Worm (Caenorhabditis elegans): ENCODE measurements around the gene unc-43.

unc-43 gene

DNA sequence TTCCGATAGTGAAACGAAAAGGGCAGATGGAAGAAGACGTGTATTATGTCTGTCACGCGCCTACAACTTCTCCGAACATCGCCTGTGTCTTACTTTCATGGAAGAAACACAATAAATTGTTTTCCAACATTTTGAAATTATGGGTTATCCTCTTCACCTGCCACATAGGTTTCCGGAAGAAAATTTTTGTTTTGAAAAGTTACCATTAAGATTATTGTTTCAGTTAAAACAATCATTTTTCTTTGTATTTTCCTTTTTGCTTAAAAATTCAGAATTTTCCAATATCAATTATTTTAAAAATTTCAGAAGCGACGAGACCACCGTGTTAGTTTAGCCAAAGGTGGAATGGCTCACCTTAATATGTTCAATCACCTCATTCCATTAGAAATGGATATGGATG, 24.6 kb upstream of the unc-43 start, which contains the start of gene mask-1:
Gene mask-1, plus strand, starts transcription at position 301 of the 400 bp plus-strand sequence.
- TF ChIP-seq tbx-2 (tag; optimal IDR thresholded peaks at IDR 0.05) (no peak), ceh-9 (tag; optimal IDR thresholded peaks at IDR 0.05) (no peak), zag-1 (tag; optimal IDR thresholded peaks at IDR 0.05) (no peak), nhr-11 (tag; optimal IDR thresholded peaks at IDR 0.05) (no peak), ZK546.5 (tag; optimal IDR thresholded peaks at IDR 0.05) (no peak), nhr-23 (tag; optimal IDR thresholded peaks at IDR 0.05) (no peak), fkh-2 (tag; optimal IDR thresholded peaks at IDR 0.05) (no peak), fkh-10 (GFP tag; optimal IDR thresholded peaks at IDR 0.05) (no peak), nhr-25 (tag; optimal IDR thresholded peaks at IDR 0.05) (no peak), nhr-28 (tag; optimal IDR thresholded peaks at IDR 0.05) (no peak), elt-3 (tag; optimal IDR thresholded peaks at IDR 0.05) (no peak), ama-1 (optimal IDR thresholded peaks at IDR 0.05) (no peak), nhr-237 (tag; optimal IDR thresholded peaks at IDR 0.05) (no peak), fos-1 (tag; optimal IDR thresholded peaks at IDR 0.05) (no peak), nhr-43 (tag; optimal IDR thresholded peaks at IDR 0.05; ENCODE audit: poor library complexity, severe bottlenecking) (no peak), eor-1 (tag; optimal IDR thresholded peaks at IDR 0.05) (no peak), unc-62 (GFP tag; optimal IDR thresholded peaks at IDR 0.05) (no peak), ztf-4 (tag; optimal IDR thresholded peaks at IDR 0.05) (no peak)

DNA sequence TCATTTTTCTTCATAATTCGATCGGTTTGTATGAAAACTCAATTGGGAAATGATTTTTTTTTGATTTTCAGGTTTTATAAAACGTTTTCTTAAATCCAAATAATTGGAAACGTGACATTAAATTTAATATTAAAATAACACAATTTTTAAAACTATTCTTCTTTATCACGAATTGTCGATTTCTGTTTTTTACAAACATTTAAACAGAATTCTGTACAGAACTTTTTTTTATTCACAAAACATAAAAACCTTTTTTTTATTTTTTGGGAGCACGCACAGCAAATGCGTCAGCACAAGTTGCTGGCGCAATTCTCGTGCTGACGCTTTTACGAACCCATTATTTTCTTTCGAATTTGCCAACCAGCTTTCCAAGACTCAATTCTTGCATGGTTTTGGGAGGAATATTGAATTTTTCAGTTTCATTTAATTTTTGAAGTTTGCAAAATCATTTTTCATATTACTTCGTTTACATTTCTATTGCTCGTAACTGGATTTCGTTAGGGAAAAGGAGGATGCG, 23.8 kb upstream of the unc-43 start, which contains the start of gene mpz-5:
Gene mpz-5, minus strand, starts transcription at position 51 of the 517 bp plus-strand sequence.
- TF ChIP-seq hmg-11 (tag; optimal IDR thresholded peaks at IDR 0.05) (peak; percentile 78), elt-3 (tag; optimal IDR thresholded peaks at IDR 0.05) (no peak), egl-27 (tag; optimal IDR thresholded peaks at IDR 0.05) (no peak), lin-39 (tag; optimal IDR thresholded peaks at IDR 0.05) (no peak), nhr-11 (tag; optimal IDR thresholded peaks at IDR 0.05) (no peak), nhr-25 (tag; optimal IDR thresholded peaks at IDR 0.05) (peak; percentile 25), fkh-2 (tag; optimal IDR thresholded peaks at IDR 0.05) (no peak), nhr-12 (tag; optimal IDR thresholded peaks at IDR 0.05) (no peak), R02D3.7 (tag; optimal IDR thresholded peaks at IDR 0.05) (peak; percentile 13), lin-15B (tag; optimal IDR thresholded peaks at IDR 0.05) (peak; percentile 67), elt-2 (tag; optimal IDR thresholded peaks at IDR 0.05) (peak; percentile 20), fkh-10 (GFP tag; optimal IDR thresholded peaks at IDR 0.05) (no peak), nhr-76 (tag; optimal IDR thresholded peaks at IDR 0.05) (no peak), mml-1 (tag; optimal IDR thresholded peaks at IDR 0.05) (no peak), ztf-11 (tag; optimal IDR thresholded peaks at IDR 0.05) (no peak), nfya-1 (tag; optimal IDR thresholded peaks at IDR 0.05; ENCODE audit: insufficient read depth) (peak; percentile 72), egl-5 (tag; optimal IDR thresholded peaks at IDR 0.05) (peak; percentile 91), tbx-2 (tag; optimal IDR thresholded peaks at IDR 0.05) (peak; percentile 51), nhr-77 (tag; optimal IDR thresholded peaks at IDR 0.05) (peak; percentile 19), fos-1 (tag; optimal IDR thresholded peaks at IDR 0.05) (no peak), jun-1 (tag; optimal IDR thresholded peaks at IDR 0.05) (peak; percentile 19), lsy-12 (tag; optimal IDR thresholded peaks at IDR 0.05) (peak; percentile 42), ceh-28 (tag; optimal IDR thresholded peaks at IDR 0.05) (peak; percentile 47), pqm-1 (tag; optimal IDR thresholded peaks at IDR 0.05) (peak; percentile 23), eor-1 (tag; optimal IDR thresholded peaks at IDR 0.05) (no peak), pha-4 (tag; optimal IDR thresholded peaks at IDR 0.05) (peak; percentile 86), nhr-23 (tag; optimal IDR thresholded peaks at IDR 0.05) (peak; percentile 77), nhr-237 (tag; optimal IDR thresholded peaks at IDR 0.05) (no peak), snpc-4 (tag; optimal IDR thresholded peaks at IDR 0.05) (peak; percentile 60), ceh-16 (tag; optimal IDR thresholded peaks at IDR 0.05) (no peak), aly-2 (tag; optimal IDR thresholded peaks at IDR 0.05) (no peak)

DNA sequence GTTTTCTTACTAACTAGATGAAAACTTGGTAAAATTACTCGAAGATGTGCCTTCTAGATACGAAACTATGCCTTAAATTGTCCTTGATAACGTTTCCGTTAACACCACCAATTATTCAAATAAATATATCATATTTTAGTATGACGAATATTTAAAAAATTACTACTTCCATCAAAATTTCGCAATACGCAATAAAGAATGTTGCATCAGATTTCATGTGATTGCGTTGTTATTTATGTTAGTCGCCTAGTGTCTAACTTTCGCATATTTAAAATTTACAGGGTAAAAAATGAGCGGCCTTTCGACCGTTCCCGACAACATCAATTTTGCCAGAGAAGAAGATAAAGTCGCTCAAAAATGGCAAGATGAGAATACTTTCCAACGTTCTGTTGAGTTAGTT, 18.3 kb upstream of the unc-43 start, which contains the start of gene iars-1:
Gene iars-1, plus strand, starts transcription at position 276 of the 400 bp plus-strand sequence.
- TF ChIP-seq nhr-28 (tag; optimal IDR thresholded peaks at IDR 0.05) (no peak), fos-1 (tag; optimal IDR thresholded peaks at IDR 0.05) (no peak), nhr-25 (tag; optimal IDR thresholded peaks at IDR 0.05) (no peak), egl-27 (tag; optimal IDR thresholded peaks at IDR 0.05) (no peak), nhr-76 (tag; optimal IDR thresholded peaks at IDR 0.05) (no peak), lin-39 (tag; optimal IDR thresholded peaks at IDR 0.05) (no peak), daf-12 (tag; optimal IDR thresholded peaks at IDR 0.05) (no peak), elt-2 (tag; optimal IDR thresholded peaks at IDR 0.05) (no peak), jun-1 (tag; optimal IDR thresholded peaks at IDR 0.05) (no peak), pqm-1 (tag; optimal IDR thresholded peaks at IDR 0.05) (no peak), ama-1 (optimal IDR thresholded peaks at IDR 0.05) (no peak), ceh-28 (tag; optimal IDR thresholded peaks at IDR 0.05) (no peak), sea-2 (GFP tag; optimal IDR thresholded peaks at IDR 0.05) (no peak), ceh-9 (tag; optimal IDR thresholded peaks at IDR 0.05) (no peak), unc-62 (GFP tag; optimal IDR thresholded peaks at IDR 0.05) (no peak), lsy-12 (tag; optimal IDR thresholded peaks at IDR 0.05) (no peak)
